Worm (Caenorhabditis elegans) whole organism, early embryonic: ENCODE measurements around the gene F47G3.4.

Experiments used
- B0310.2 ChIP-seq: sonication (generic microtip); optimal IDR thresholded peaks from 2 replicates; lab custom pipeline; 2016; ENCODE audit warnings: mild to moderate bottlenecking, missing genetic modification characterization, missing compliant biosample characterization
- F13C5.2 ChIP-seq: sonication (generic microtip); optimal IDR thresholded peaks from 2 replicates; lab custom pipeline; 2017; ENCODE audit warnings: mild to moderate bottlenecking, missing genetic modification characterization, inconsistent platforms, missing compliant biosample characterization
- aly-1 ChIP-seq: sonication (generic microtip); optimal IDR thresholded peaks from 2 replicates; lab custom pipeline; 2016; ENCODE audit warnings: missing genetic modification characterization, missing compliant biosample characterization
- ama-1 ChIP-seq: fragments of 150-350 bp; optimal IDR thresholded peaks from 2 replicates; lab custom pipeline; 2014
- ceh-13 ChIP-seq: fragments of 200-800 bp; sonication (Bioruptor generic); optimal IDR thresholded peaks from 2 replicates; lab custom pipeline; 2018; ENCODE audit warnings: mild to moderate bottlenecking, missing genetic modification characterization, missing compliant biosample characterization
- ceh-36 ChIP-seq: sonication (generic microtip); optimal IDR thresholded peaks from 2 replicates; lab custom pipeline; 2016; ENCODE audit warnings: missing genetic modification characterization, inconsistent platforms, missing compliant biosample characterization
- ets-7 ChIP-seq: sonication (generic microtip); optimal IDR thresholded peaks from 2 replicates; lab custom pipeline; 2016; ENCODE audit warnings: missing genotype, missing genetic modification characterization, missing compliant biosample characterization
- flt-1 ChIP-seq: fragments of 200-800 bp; sonication (Bioruptor generic); IDR thresholded peaks from 2 replicates; pipeline ENCODE4 v1.3.6; 2022; ENCODE audit warnings: missing genetic modification characterization, missing compliant biosample characterization
- hmbx-1 ChIP-seq: sonication (generic microtip); optimal IDR thresholded peaks from 2 replicates; lab custom pipeline; 2016; ENCODE audit warnings: mild to moderate bottlenecking, missing genetic modification characterization, missing compliant biosample characterization
- hmg-4 ChIP-seq: fragments of 200-800 bp; sonication (Bioruptor generic); optimal IDR thresholded peaks from 2 replicates; lab custom pipeline; 2018; ENCODE audit warnings: mild to moderate bottlenecking, missing genetic modification characterization, missing compliant biosample characterization
- hnd-1 ChIP-seq: sonication (generic microtip); optimal IDR thresholded peaks from 2 replicates; lab custom pipeline; 2016; ENCODE audit warnings: missing genetic modification characterization, missing compliant biosample characterization
- pes-1 ChIP-seq: fragments of 200-800 bp; sonication (Bioruptor generic); IDR thresholded peaks from 2 replicates; pipeline ENCODE4 v1.3.6; 2022; ENCODE audit warnings: missing genetic modification reagents, missing genetic modification characterization, missing compliant biosample characterization
- scrt-1 ChIP-seq: fragments of 200-800 bp; sonication (Bioruptor generic); IDR thresholded peaks from 2 replicates; pipeline ENCODE4 v1.3.6; 2022; ENCODE audit warnings: missing genetic modification characterization, missing compliant biosample characterization
- sea-1 ChIP-seq: fragments of 200-800 bp; sonication (Bioruptor generic); conservative IDR thresholded peaks from 2 replicates; pipeline ENCODE4 v1.3.6; 2022; ENCODE audit warnings: missing genetic modification characterization, missing compliant biosample characterization
- tbx-11 ChIP-seq: fragments of 200-800 bp; sonication (Bioruptor generic); IDR thresholded peaks from 2 replicates; pipeline ENCODE4 v1.3.6; 2022; ENCODE audit warnings: missing genetic modification characterization, missing compliant biosample characterization
- tbx-37 ChIP-seq: fragments of 200-800 bp; sonication (Bioruptor generic); conservative IDR thresholded peaks from 2 replicates; pipeline ENCODE4 v1.3.6; 2022; ENCODE audit warnings: missing genetic modification reagents, missing genetic modification characterization, missing compliant biosample characterization
- tra-4 ChIP-seq: sonication (generic microtip); optimal IDR thresholded peaks from 2 replicates; lab custom pipeline; 2017; ENCODE audit warnings: missing genetic modification characterization, missing compliant biosample characterization

F47G3.4 gene

ce11 chrX:2394983-2395382, 13.6 kb downstream of the F47G3.4 start, which contains the start of gene C43H6.6:
Gene C43H6.6 (plus strand): TSS chrX:2395283.
- TF ChIP-seq ets-7 (tag; lab: Kevin White, UChicago) (no peak), hnd-1 (tag; lab: Kevin White, UChicago) (no peak), tbx-37 (GFP tag; lab: Robert Waterston, UW) (no peak), aly-1 (tag; lab: Kevin White, UChicago) (no peak), sea-1 (GFP tag; lab: Robert Waterston, UW) (no peak), scrt-1 (GFP tag; lab: Robert Waterston, UW) (no peak), tra-4 (tag; lab: Kevin White, UChicago) (no peak), pes-1 (GFP tag; lab: Robert Waterston, UW) (no peak), hmbx-1 (no peak), tbx-11 (GFP tag; lab: Robert Waterston, UW) (no peak), ama-1 (lab: Kevin White, UChicago) (no peak), ceh-13 (GFP tag; lab: Kevin White, UChicago) (no peak)

ce11 chrX:2401883-2402282, 20.5 kb downstream of the F47G3.4 start, which contains the start of gene dhhc-9:
Gene dhhc-9 (minus strand): TSS chrX:2402036.
- TF ChIP-seq ceh-36 (tag; lab: Kevin White, UChicago) (no peak), hnd-1 (tag; lab: Kevin White, UChicago) (no peak), F13C5.2 (tag; lab: Kevin White, UChicago) (peak; percentile 55), hmg-4 (GFP tag; lab: Kevin White, UChicago) (peak; percentile 79), scrt-1 (GFP tag; lab: Robert Waterston, UW) (no peak)

- TF ChIP-seq ets-7 (tag; lab: Kevin White, UChicago) (no peak), ceh-36 (tag; lab: Kevin White, UChicago) (no peak), tbx-37 (GFP tag; lab: Robert Waterston, UW) (no peak), hmg-4 (GFP tag; lab: Kevin White, UChicago) (no peak), tra-4 (tag; lab: Kevin White, UChicago) (no peak), sea-1 (GFP tag; lab: Robert Waterston, UW) (no peak), ceh-13 (GFP tag; lab: Kevin White, UChicago) (no peak), F13C5.2 (tag; lab: Kevin White, UChicago) (no peak), aly-1 (tag; lab: Kevin White, UChicago) (no peak), tbx-11 (GFP tag; lab: Robert Waterston, UW) (no peak), flt-1 (GFP tag; lab: Robert Waterston, UW) (no peak), hmbx-1 (no peak), pes-1 (GFP tag; lab: Robert Waterston, UW) (no peak), B0310.2 (tag; lab: Kevin White, UChicago) (no peak), hnd-1 (tag; lab: Kevin White, UChicago) (no peak)
These were observed 22.3 kb downstream of the F47G3.4 start, which contains the start of gene C43H6.4 for ce11 chrX:2403724-2404123. Gene C43H6.4 (plus strand): TSS chrX:2404024.

- TF ChIP-seq ceh-36 (tag; lab: Kevin White, UChicago) (no peak), B0310.2 (tag; lab: Kevin White, UChicago) (no peak), tbx-37 (GFP tag; lab: Robert Waterston, UW) (no peak), hmbx-1 (no peak), flt-1 (GFP tag; lab: Robert Waterston, UW) (no peak), tbx-11 (GFP tag; lab: Robert Waterston, UW) (no peak), ceh-13 (GFP tag; lab: Kevin White, UChicago) (no peak), tra-4 (tag; lab: Kevin White, UChicago) (no peak), scrt-1 (GFP tag; lab: Robert Waterston, UW) (no peak), F13C5.2 (tag; lab: Kevin White, UChicago) (no peak), ama-1 (lab: Kevin White, UChicago) (no peak), pes-1 (GFP tag; lab: Robert Waterston, UW) (no peak), aly-1 (tag; lab: Kevin White, UChicago) (no peak), hnd-1 (tag; lab: Kevin White, UChicago) (no peak), ets-7 (tag; lab: Kevin White, UChicago) (no peak)
These were observed 25.8 kb downstream of the F47G3.4 start, which contains the start of gene mtpn-1 for ce11 chrX:2407167-2407566. Gene mtpn-1 (plus strand): TSS chrX:2407467.

- TF ChIP-seq F13C5.2 (tag; lab: Kevin White, UChicago) (no peak), ama-1 (lab: Kevin White, UChicago) (no peak)
These were observed 27.9 kb downstream of the F47G3.4 start, which contains the start of the genes C43H6.12 and trpp-12 for ce11 chrX:2409243-2409741. Gene C43H6.12 (plus strand): TSS chrX:2409607. Gene trpp-12 (plus strand): TSS chrX:2409691.

- TF ChIP-seq ets-7 (tag; lab: Kevin White, UChicago): no peak
- no peak for TF ChIP-seq hmg-4 (GFP tag; lab: Kevin White, UChicago)
- TF ChIP-seq ceh-36 (tag; lab: Kevin White, UChicago): no peak
- no peak for TF ChIP-seq sea-1 (GFP tag; lab: Robert Waterston, UW)
- no peak for TF ChIP-seq tra-4 (tag; lab: Kevin White, UChicago)
- TF ChIP-seq F13C5.2 (tag; lab: Kevin White, UChicago): no peak
- TF ChIP-seq flt-1 (GFP tag; lab: Robert Waterston, UW): no peak
- no peak for TF ChIP-seq ceh-13 (GFP tag; lab: Kevin White, UChicago)
- no peak for TF ChIP-seq ama-1 (lab: Kevin White, UChicago)
- no peak for TF ChIP-seq pes-1 (GFP tag; lab: Robert Waterston, UW)
- TF ChIP-seq tbx-37 (GFP tag; lab: Robert Waterston, UW): no peak
- TF ChIP-seq hnd-1 (tag; lab: Kevin White, UChicago): no peak
- no peak for TF ChIP-seq tbx-11 (GFP tag; lab: Robert Waterston, UW)
- no peak for TF ChIP-seq hmbx-1
- no peak for TF ChIP-seq scrt-1 (GFP tag; lab: Robert Waterston, UW)
These were observed 29.6 kb downstream of the F47G3.4 start for ce11 chrX:2410978-2411377.

- TF ChIP-seq tra-4 (tag; lab: Kevin White, UChicago) (no peak), ceh-13 (GFP tag; lab: Kevin White, UChicago) (no peak), tbx-11 (GFP tag; lab: Robert Waterston, UW) (no peak)
These were observed 31.9 kb downstream of the F47G3.4 start, which contains the start of gene hlh-15 for ce11 chrX:2413277-2413676. Gene hlh-15 (minus strand): TSS chrX:2413377.
